Worm (Caenorhabditis elegans) whole organism, early embryonic: ENCODE data around the gene acs-7.

Experiments
- hmbx-1 ChIP-seq: sonication (generic microtip); optimal IDR thresholded peaks from 2 replicates; lab custom pipeline; 2016; ENCODE audit warnings: mild to moderate bottlenecking, missing genetic modification characterization, missing compliant biosample characterization
- hmg-4 ChIP-seq: fragments of 200-800 bp; sonication (Bioruptor generic); optimal IDR thresholded peaks from 2 replicates; lab custom pipeline; 2018; ENCODE audit warnings: mild to moderate bottlenecking, missing genetic modification characterization, missing compliant biosample characterization
- tra-4 ChIP-seq: sonication (generic microtip); optimal IDR thresholded peaks from 2 replicates; lab custom pipeline; 2017; ENCODE audit warnings: missing genetic modification characterization, missing compliant biosample characterization

DNA sequence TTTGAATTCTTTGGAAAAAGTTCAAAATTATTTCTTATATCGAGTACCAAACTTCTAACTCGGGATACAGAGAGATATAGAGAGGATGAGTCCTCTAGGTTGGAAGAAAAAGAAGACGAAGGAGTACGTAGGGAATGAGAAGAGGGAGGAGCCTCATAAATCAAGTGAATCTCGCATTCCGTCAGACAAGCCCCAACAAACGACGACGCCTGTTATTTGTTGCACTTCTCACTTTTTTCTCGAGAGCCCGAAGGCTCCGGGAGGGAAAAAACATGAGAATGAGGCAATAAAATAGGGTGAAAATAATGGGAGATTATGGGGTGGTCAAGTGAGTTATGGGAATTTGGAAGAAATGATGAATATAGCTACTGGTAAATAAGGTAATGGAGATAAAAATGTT is 7.9 kb downstream of the acs-7 start:
- TF ChIP-seq hmbx-1 (no peak), hmg-4 (GFP tag; lab: Kevin White, UChicago) (no peak), tra-4 (no peak)
